Fruit fly (Drosophila melanogaster) whole organism, embryonic: ENCODE measurements around the gene CG31268.
A peak's percentile ranks its signal among the peaks of the same experiment; 100 is the strongest.

ENCODE experiments used
- Bdp1 ChIP-seq: fragments of 200-800 bp; sonication (Bioruptor generic); optimal IDR thresholded peaks from 3 replicates; lab custom pipeline; 2016; ENCODE audit warnings: missing biosample characterization, missing genetic modification characterization
- Bgb ChIP-seq: fragments of 200-800 bp; sonication (Bioruptor generic); IDR thresholded peaks from 2 replicates; pipeline ENCODE4 v1.3.6; 2022; ENCODE audit warnings: missing biosample characterization, missing genetic modification characterization; ENCODE audit not compliant: partially characterized antibody
- CG10565 ChIP-seq: fragments of 200-800 bp; sonication (Bioruptor generic); optimal IDR thresholded peaks from 3 replicates; lab custom pipeline; 2016; ENCODE audit warnings: missing biosample characterization, mild to moderate bottlenecking, missing genetic modification characterization
- CG10959 ChIP-seq: fragments of 200-800 bp; sonication (Bioruptor generic); IDR thresholded peaks from 2 replicates; pipeline ENCODE4 v1.3.6; 2022; ENCODE audit warnings: missing biosample characterization, missing genetic modification characterization
- CG11560 ChIP-seq: fragments of 200-800 bp; sonication (Bioruptor generic); IDR thresholded peaks from 3 replicates; pipeline ENCODE4 v1.3.6; 2022; ENCODE audit warnings: missing biosample characterization, missing genetic modification characterization
- CG11695 ChIP-seq: fragments of 200-800 bp; sonication (Bioruptor generic); IDR thresholded peaks from 3 replicates; pipeline ENCODE4 v1.3.6; 2022; ENCODE audit warnings: missing biosample characterization, missing genetic modification characterization
- CG12744 ChIP-seq: fragments of 200-800 bp; sonication (Bioruptor generic); optimal IDR thresholded peaks from 2 replicates; lab custom pipeline; 2016; ENCODE audit warnings: missing biosample characterization, missing genetic modification characterization
- CG12769 ChIP-seq: fragments of 200-800 bp; sonication (Bioruptor generic); optimal IDR thresholded peaks from 2 replicates; lab custom pipeline; 2019; ENCODE audit warnings: missing biosample characterization, mild to moderate bottlenecking, missing genetic modification characterization, moderate library complexity
- CG1529 ChIP-seq: fragments of 200-800 bp; sonication (Bioruptor generic); optimal IDR thresholded peaks from 3 replicates; lab custom pipeline; 2018; ENCODE audit warnings: missing biosample characterization, missing genetic modification characterization
- CG5245 ChIP-seq: fragments of 200-800 bp; sonication (Bioruptor generic); optimal IDR thresholded peaks from 3 replicates; lab custom pipeline; 2016; ENCODE audit warnings: missing biosample characterization, missing genetic modification characterization
- CG7786 ChIP-seq: fragments of 200-800 bp; sonication (Bioruptor generic); optimal IDR thresholded peaks from 2 replicates; lab custom pipeline; 2016; ENCODE audit warnings: missing biosample characterization, missing genetic modification characterization
- CG8089 ChIP-seq: fragments of 200-800 bp; sonication (Bioruptor generic); optimal IDR thresholded peaks from 3 replicates; lab custom pipeline; 2016; ENCODE audit warnings: missing biosample characterization, missing genetic modification characterization
- CG8388 ChIP-seq: fragments of 200-800 bp; sonication (Bioruptor generic); optimal IDR thresholded peaks from 2 replicates; lab custom pipeline; 2019; ENCODE audit warnings: missing biosample characterization, mild to moderate bottlenecking, missing genetic modification characterization, moderate library complexity
- CoRest ChIP-seq: fragments of 200-800 bp; sonication (Bioruptor generic); optimal IDR thresholded peaks from 3 replicates; lab custom pipeline; 2018; ENCODE audit warnings: missing biosample characterization, mild to moderate bottlenecking, missing genetic modification characterization, moderate library complexity
- Dll ChIP-seq: fragments of 200-800 bp; sonication (Bioruptor generic); IDR thresholded peaks from 4 replicates; pipeline ENCODE4 v1.3.6; 2022; ENCODE audit warnings: missing biosample characterization, missing genetic modification characterization; ENCODE audit not compliant: partially characterized antibody
- Fer1 ChIP-seq: fragments of 200-800 bp; sonication (Bioruptor generic); optimal IDR thresholded peaks from 2 replicates; lab custom pipeline; 2017; ENCODE audit warnings: missing biosample characterization, mild to moderate bottlenecking, missing genetic modification characterization
- HHEX ChIP-seq: fragments of 200-800 bp; sonication (Bioruptor generic); optimal IDR thresholded peaks from 3 replicates; lab custom pipeline; 2017; ENCODE audit warnings: missing biosample characterization, mild to moderate bottlenecking, missing genetic modification characterization, missing genetic modification reagents
- HLH54F ChIP-seq: fragments of 200-800 bp; sonication (Bioruptor generic); optimal IDR thresholded peaks from 3 replicates; lab custom pipeline; 2016; ENCODE audit warnings: missing biosample characterization, missing genetic modification characterization
- HLHmδ ChIP-seq: fragments of 200-800 bp; sonication (Bioruptor generic); optimal IDR thresholded peaks from 2 replicates; lab custom pipeline; 2018; ENCODE audit warnings: missing biosample characterization, mild to moderate bottlenecking, missing genetic modification characterization, moderate library complexity
- Lhr ChIP-seq: fragments of 200-800 bp; sonication (Bioruptor generic); optimal IDR thresholded peaks from 3 replicates; lab custom pipeline; 2017; ENCODE audit warnings: mild to moderate bottlenecking, missing biosample characterization, missing genetic modification reagents, missing genetic modification characterization
- Lim3 ChIP-seq: fragments of 200-800 bp; sonication (Bioruptor generic); IDR thresholded peaks from 2 replicates; pipeline ENCODE4 v1.3.6; 2022; ENCODE audit warnings: missing biosample characterization, missing genetic modification characterization
- Myb ChIP-seq: fragments of 200-800 bp; sonication (Bioruptor generic); optimal IDR thresholded peaks from 2 replicates; lab custom pipeline; 2016; ENCODE audit warnings: missing biosample characterization, missing genetic modification characterization
- Xbp1 ChIP-seq: fragments of 200-800 bp; sonication (Bioruptor generic); optimal IDR thresholded peaks from 3 replicates; lab custom pipeline; 2016; ENCODE audit warnings: missing biosample characterization, mild to moderate bottlenecking, missing genetic modification characterization
- aop ChIP-seq: fragments of 200-800 bp; sonication (Bioruptor generic); IDR thresholded peaks from 2 replicates; pipeline ENCODE4 v1.3.6; 2022; ENCODE audit warnings: missing biosample characterization, missing genetic modification characterization
- caup ChIP-seq: fragments of 200-800 bp; sonication (Bioruptor generic); optimal IDR thresholded peaks from 3 replicates; lab custom pipeline; 2017; ENCODE audit warnings: missing biosample characterization, mild to moderate bottlenecking, missing genetic modification characterization, moderate library complexity; ENCODE audit not compliant: severe bottlenecking
- chinmo ChIP-seq: fragments of 200-800 bp; sonication (Bioruptor generic); IDR thresholded peaks from 4 replicates; pipeline ENCODE4 v1.3.6; 2022; ENCODE audit warnings: missing biosample characterization, missing genetic modification characterization; ENCODE audit not compliant: partially characterized antibody
- crol ChIP-seq: fragments of 200-800 bp; sonication (Bioruptor generic); IDR thresholded peaks from 2 replicates; pipeline ENCODE4 v1.3.6; 2022; ENCODE audit warnings: missing biosample characterization, missing genetic modification characterization
- cwo ChIP-seq: fragments of 200-800 bp; sonication (Bioruptor generic); optimal IDR thresholded peaks from 3 replicates; lab custom pipeline; 2017; ENCODE audit warnings: missing biosample characterization, missing genetic modification characterization, mild to moderate bottlenecking, moderate library complexity, missing genetic modification reagents
- dysf ChIP-seq: fragments of 200-800 bp; sonication (Bioruptor generic); IDR thresholded peaks from 3 replicates; pipeline ENCODE4 v1.3.6; 2022; ENCODE audit warnings: missing biosample characterization, missing genetic modification characterization
- en ChIP-seq: fragments of 200-800 bp; sonication (Bioruptor generic); optimal IDR thresholded peaks from 2 replicates; lab custom pipeline; 2016; ENCODE audit warnings: missing biosample characterization, missing genetic modification characterization
- esg ChIP-seq: fragments of 200-800 bp; sonication (Bioruptor generic); conservative IDR thresholded peaks from 2 replicates; pipeline ENCODE4 v1.3.6; 2022; ENCODE audit warnings: missing biosample characterization, missing genetic modification characterization
- hkb ChIP-seq, 2 experiments: fragments of 200-800 bp in 1 of 2; fragments of >200 bp in 1 of 2; sonication (Bioruptor generic) in 1 of 2; IDR thresholded peaks in 1 of 2; optimal IDR thresholded peaks in 1 of 2; 2 replicates each; pipeline versions ENCODE4 v1.3.6 to Lab custom; 2017 to 2022; ENCODE audit warnings: missing biosample characterization in 1 of 2, missing genetic modification characterization in 1 of 2
- ind ChIP-seq: fragments of 200-800 bp; sonication (Bioruptor generic); optimal IDR thresholded peaks from 3 replicates; lab custom pipeline; 2016; ENCODE audit warnings: missing biosample characterization, missing genetic modification characterization
- kni ChIP-seq: fragments of 200-800 bp; sonication (Bioruptor generic); optimal IDR thresholded peaks from 3 replicates; lab custom pipeline; 2017; ENCODE audit warnings: mild to moderate bottlenecking, missing biosample characterization, missing genetic modification reagents, missing genetic modification characterization
- mam ChIP-seq: fragments of 200-800 bp; sonication (Bioruptor generic); optimal IDR thresholded peaks from 3 replicates; lab custom pipeline; 2016; ENCODE audit warnings: missing biosample characterization, missing genetic modification characterization
- nerfin-2 ChIP-seq: fragments of 200-800 bp; sonication (Bioruptor generic); IDR thresholded peaks from 2 replicates; pipeline ENCODE4 v1.3.6; 2022; ENCODE audit warnings: missing biosample characterization, missing genetic modification characterization; ENCODE audit not compliant: partially characterized antibody
- oc ChIP-seq: fragments of 200-800 bp; sonication (Bioruptor generic); optimal IDR thresholded peaks from 2 replicates; lab custom pipeline; 2018; ENCODE audit warnings: missing biosample characterization, mild to moderate bottlenecking, missing genetic modification characterization, moderate library complexity
- org-1 ChIP-seq: fragments of 200-800 bp; sonication (Bioruptor generic); optimal IDR thresholded peaks from 2 replicates; lab custom pipeline; 2017; ENCODE audit warnings: missing biosample characterization, missing genetic modification characterization
- p53 ChIP-seq: fragments of 200-800 bp; sonication (Bioruptor generic); optimal IDR thresholded peaks from 2 replicates; lab custom pipeline; 2016; ENCODE audit warnings: missing biosample characterization, missing genetic modification characterization
- phol ChIP-seq: fragments of 200-800 bp; sonication (Bioruptor generic); optimal IDR thresholded peaks from 3 replicates; lab custom pipeline; 2018; ENCODE audit warnings: missing biosample characterization, mild to moderate bottlenecking, missing genetic modification characterization, moderate library complexity
- rib ChIP-seq: fragments of 200-800 bp; sonication (Bioruptor generic); IDR thresholded peaks from 2 replicates; pipeline ENCODE4 v1.3.6; 2022; ENCODE audit warnings: missing biosample characterization, missing genetic modification characterization
- scrt ChIP-seq: fragments of 200-800 bp; sonication (Bioruptor generic); optimal IDR thresholded peaks from 2 replicates; lab custom pipeline; 2018; ENCODE audit warnings: missing biosample characterization, mild to moderate bottlenecking, missing genetic modification characterization, moderate library complexity
- sima ChIP-seq: fragments of 200-800 bp; sonication (Bioruptor generic); optimal IDR thresholded peaks from 2 replicates; lab custom pipeline; 2016; ENCODE audit warnings: missing biosample characterization, missing genetic modification characterization
- slou ChIP-seq: fragments of 200-800 bp; sonication (Bioruptor generic); optimal IDR thresholded peaks from 3 replicates; lab custom pipeline; 2016; ENCODE audit warnings: missing biosample characterization, missing genetic modification characterization
- sna ChIP-seq: fragments of 200-800 bp; sonication (Bioruptor generic); IDR thresholded peaks from 2 replicates; pipeline ENCODE4 v1.3.6; 2022; ENCODE audit warnings: missing biosample characterization, missing genetic modification characterization; ENCODE audit not compliant: partially characterized antibody
- ssp ChIP-seq: fragments of 200-800 bp; sonication (Bioruptor generic); IDR thresholded peaks from 2 replicates; pipeline ENCODE4 v1.3.6; 2022; ENCODE audit warnings: missing biosample characterization, missing genetic modification characterization
- wdn ChIP-seq: fragments of 200-800 bp; sonication (Bioruptor generic); IDR thresholded peaks from 2 replicates; pipeline ENCODE4 v1.3.6; 2022; ENCODE audit warnings: missing biosample characterization, missing genetic modification characterization

CG31268 gene

dm6 chr3R:16986181-16987074, 45.2 kb upstream of the CG31268 start (continued):
- TF ChIP-seq CG7786 (peak; percentile 98), CG8089 (GFP tag; lab: Kevin White, UChicago) (peak; percentile 84), CG10959 (peak; percentile 80), CG12769 (tag; lab: Kevin White, UChicago) (peak; percentile 99), p53 (GFP tag; lab: Kevin White, UChicago) (peak; percentile 83), mam (GFP tag; lab: Kevin White, UChicago) (peak; percentile 98), Myb (GFP tag; lab: Kevin White, UChicago) (peak; percentile 89), CG10565 (GFP tag; lab: Kevin White, UChicago) (no peak), phol (tag; lab: Kevin White, UChicago) (peak; percentile 77), aop (GFP tag; lab: Robert Waterston, UW) (peak; percentile 91), sima (GFP tag; lab: Kevin White, UChicago) (peak; percentile 76), sna (GFP tag; lab: Robert Waterston, UW) (no peak), ind (peak; percentile 98), scrt (GFP tag; lab: Kevin White, UChicago) (peak; percentile 87), CG8388 (GFP tag; lab: Kevin White, UChicago) (peak; percentile 63), slou (peak; percentile 51), CG12744 (GFP tag; lab: Kevin White, UChicago) (peak; percentile 91), crol (GFP tag; lab: Robert Waterston, UW) (peak; percentile 67), Xbp1 (GFP tag; lab: Kevin White, UChicago) (peak; percentile 93), hkb (optimal IDR thresholded peaks at IDR 0.05; lab: Kevin White, UChicago) (no peak), hkb (GFP tag; IDR thresholded peaks at IDR 0.05; lab: Robert Waterston, UW) (peak; percentile 94), HLHmδ (GFP tag; lab: Kevin White, UChicago) (no peak), Dll (GFP tag; lab: Robert Waterston, UW) (no peak), Bdp1 (peak; percentile 84), Lim3 (peak; percentile 90), CG1529 (GFP tag; lab: Kevin White, UChicago) (peak; percentile 33), Bgb (0 out of 2 replicates have a peak, but pooled peaks have one; percentile 14), HLH54F (GFP tag; lab: Kevin White, UChicago) (peak; percentile 97), Fer1 (GFP tag; lab: Kevin White, UChicago) (peak; percentile 96), oc (tag; lab: Kevin White, UChicago) (peak; percentile 81), dysf (GFP tag; lab: Robert Waterston, UW) (peak; percentile 97), ssp (GFP tag; lab: Robert Waterston, UW) (peak; percentile 83), kni (GFP tag; lab: Kevin White, UChicago) (peak; percentile 11), CoRest (peak; percentile 92), chinmo (GFP tag; lab: Robert Waterston, UW) (0 out of 4 replicates have a peak, but pooled peaks have one; percentile 49), nerfin-2 (GFP tag; lab: Robert Waterston, UW) (no peak), CG11560 (tag; lab: Robert Waterston, UW) (peak; percentile 88), cwo (GFP tag; lab: Kevin White, UChicago) (peak; percentile 97), HHEX (GFP tag; lab: Kevin White, UChicago) (peak; percentile 92), caup (peak; percentile 95), wdn (peak; percentile 98), Lhr (GFP tag; lab: Kevin White, UChicago) (peak; percentile 28), rib (peak; percentile 98), CG5245 (peak; percentile 78), en (GFP tag; lab: Kevin White, UChicago) (peak; percentile 81), CG11695 (GFP tag; lab: Robert Waterston, UW) (peak; percentile 94), esg (GFP tag; lab: Robert Waterston, UW) (peak; percentile 97), org-1 (GFP tag; lab: Kevin White, UChicago) (peak; percentile 95)
